Worm (Caenorhabditis elegans) whole organism, L3 larva: ENCODE data around the gene fkh-7.

Source experiments
- R02D3.7 ChIP-seq: fragments of 150-350 bp; optimal IDR thresholded peaks from 2 replicates; lab custom pipeline; 2014; ENCODE audit warnings: missing biosample characterization, missing genetic modification characterization
- ama-1 ChIP-seq: fragments of 150-350 bp; optimal IDR thresholded peaks from 2 replicates; lab custom pipeline; 2018
- egl-27 ChIP-seq: sonication (generic microtip); optimal IDR thresholded peaks from 4 replicates; lab custom pipeline; 2017; ENCODE audit warnings: missing biosample characterization, missing genetic modification reagents, missing genetic modification characterization
- fkh-10 ChIP-seq: sonication (generic microtip); optimal IDR thresholded peaks from 2 replicates; lab custom pipeline; 2017; ENCODE audit warnings: missing biosample characterization, missing genetic modification reagents, missing genetic modification characterization
- lin-39 ChIP-seq: fragments of 150-350 bp; optimal IDR thresholded peaks from 2 replicates; lab custom pipeline; 2018; ENCODE audit warnings: missing biosample characterization, missing genetic modification reagents, missing genetic modification characterization
- mdl-1 ChIP-seq: fragments of 150-350 bp; optimal IDR thresholded peaks from 2 replicates; lab custom pipeline; 2014; ENCODE audit warnings: missing biosample characterization, missing genetic modification characterization
- nhr-67 ChIP-seq: fragments of 150-350 bp; optimal IDR thresholded peaks from 2 replicates; lab custom pipeline; 2014; ENCODE audit warnings: missing biosample characterization, missing genetic modification characterization
- nhr-76 ChIP-seq: fragments of 150-350 bp; sonication (generic microtip); optimal IDR thresholded peaks from 5 replicates; lab custom pipeline; 2014; ENCODE audit warnings: missing biosample characterization, missing genetic modification characterization
- pha-4 ChIP-seq: fragments of 150-350 bp; optimal IDR thresholded peaks from 2 replicates; lab custom pipeline; 2014; ENCODE audit warnings: missing biosample characterization, missing genetic modification reagents, missing genetic modification characterization
- sea-2 ChIP-seq: fragments of 150-350 bp; sonication (generic microtip); optimal IDR thresholded peaks from 4 replicates; lab custom pipeline; 2014; ENCODE audit warnings: missing biosample characterization, missing genetic modification reagents, missing genetic modification characterization
- tbx-2 ChIP-seq: sonication (generic microtip); optimal IDR thresholded peaks from 2 replicates; lab custom pipeline; 2016; ENCODE audit warnings: mild to moderate bottlenecking, missing genetic modification characterization, missing compliant biosample characterization
- unc-39 ChIP-seq: sonication (generic microtip); optimal IDR thresholded peaks from 4 replicates; lab custom pipeline; 2017; ENCODE audit warnings: missing biosample characterization, missing genetic modification characterization
- unc-62 ChIP-seq: fragments of 150-350 bp; sonication (generic microtip); optimal IDR thresholded peaks from 4 replicates; lab custom pipeline; 2014; ENCODE audit warnings: missing biosample characterization, missing genetic modification reagents, missing genetic modification characterization
- ztf-11 ChIP-seq: fragments of 150-350 bp; optimal IDR thresholded peaks from 2 replicates; lab custom pipeline; 2014; ENCODE audit warnings: missing biosample characterization, missing genetic modification characterization

DNA sequence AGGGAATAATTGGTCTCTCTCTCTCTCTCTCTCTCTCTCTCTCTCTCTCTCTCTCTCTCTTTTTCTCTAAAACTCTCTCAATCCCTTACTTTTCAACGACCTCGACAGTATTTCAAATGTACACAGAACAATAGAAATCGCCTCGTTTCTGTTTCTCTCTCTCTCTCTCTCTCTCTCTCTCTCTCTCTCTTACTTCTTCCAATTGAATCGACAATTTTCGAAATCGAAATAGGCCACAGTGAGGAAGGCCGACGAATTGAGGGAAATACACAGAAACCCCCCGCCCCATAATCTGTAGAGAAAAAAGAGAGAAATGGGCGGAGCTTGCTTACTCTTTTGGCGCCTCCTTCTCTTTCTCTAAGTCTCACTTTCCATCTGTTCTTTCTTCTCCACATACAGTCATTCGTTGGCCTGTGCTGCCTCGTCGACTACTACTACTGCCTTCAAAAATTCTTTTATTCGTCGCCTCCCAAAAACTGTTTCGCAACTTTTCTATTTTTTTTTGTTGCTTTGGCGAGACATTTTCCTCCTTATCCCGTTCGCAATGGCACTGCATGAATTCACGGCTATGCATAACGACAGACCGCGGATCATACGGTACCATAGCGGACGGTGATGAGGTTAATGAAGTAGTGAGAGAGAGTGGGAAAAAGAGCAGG lies 22.9 kb upstream of the fkh-7 start:
- TF ChIP-seq egl-27 (tag; lab: Kevin White, UChicago) (no peak), ama-1 (peak; percentile 80), unc-62 (GFP tag; lab: Kevin White, UChicago) (no peak), mdl-1 (no peak), pha-4 (tag; lab: Kevin White, UChicago) (no peak), tbx-2 (tag; lab: Kevin White, UChicago) (no peak), lin-39 (no peak), R02D3.7 (tag; lab: Kevin White, UChicago) (no peak), sea-2 (GFP tag; lab: Kevin White, UChicago) (no peak), nhr-67 (no peak), nhr-76 (tag; lab: Kevin White, UChicago) (no peak), unc-39 (no peak), fkh-10 (no peak), ztf-11 (tag; lab: Kevin White, UChicago) (no peak)
